Worm (Caenorhabditis elegans): ENCODE data around the gene Y64G10A.2.

ce11 chrIV:14260761-14261160 lies 16.5 kb upstream of the Y64G10A.2 start:
- TF ChIP-seq cog-1 (tag; optimal IDR thresholded peaks at IDR 0.05) = no peak
- TF ChIP-seq med-1 (GFP tag; optimal IDR thresholded peaks at IDR 0.05; ENCODE audit: insufficient read depth) = no peak
- no peak for TF ChIP-seq ref-1 (GFP tag; conservative IDR thresholded peaks at IDR 0.05)
- no peak for TF ChIP-seq ztf-23 (GFP tag; IDR thresholded peaks at IDR 0.05)
- TF ChIP-seq flt-1 (GFP tag; IDR thresholded peaks at IDR 0.05) = no peak
- no peak for TF ChIP-seq T22C8.4 (GFP tag; IDR thresholded peaks at IDR 0.05)
